Worm (Caenorhabditis elegans) whole organism, mixed stage, embryonic: ENCODE results near the gene scl-12.

Source experiments
- nhr-237 ChIP-seq: fragments of 150-350 bp; optimal IDR thresholded peaks from 2 replicates; lab custom pipeline; 2014; ENCODE audit warnings: missing biosample characterization, missing genetic modification characterization
- nhr-28 ChIP-seq: fragments of 150-350 bp; optimal IDR thresholded peaks from 2 replicates; lab custom pipeline; 2014; ENCODE audit warnings: missing biosample characterization, missing genetic modification characterization
- unc-39 ChIP-seq: fragments of 150-350 bp; optimal IDR thresholded peaks from 2 replicates; lab custom pipeline; 2014; ENCODE audit warnings: missing biosample characterization, missing genetic modification characterization
- unc-62 ChIP-seq: fragments of 150-350 bp; optimal IDR thresholded peaks from 2 replicates; lab custom pipeline; 2014; ENCODE audit warnings: missing biosample characterization, missing genetic modification reagents, missing genetic modification characterization
- ztf-11 ChIP-seq: fragments of 150-350 bp; optimal IDR thresholded peaks from 2 replicates; lab custom pipeline; 2014; ENCODE audit warnings: missing biosample characterization, missing genetic modification characterization

DNA sequence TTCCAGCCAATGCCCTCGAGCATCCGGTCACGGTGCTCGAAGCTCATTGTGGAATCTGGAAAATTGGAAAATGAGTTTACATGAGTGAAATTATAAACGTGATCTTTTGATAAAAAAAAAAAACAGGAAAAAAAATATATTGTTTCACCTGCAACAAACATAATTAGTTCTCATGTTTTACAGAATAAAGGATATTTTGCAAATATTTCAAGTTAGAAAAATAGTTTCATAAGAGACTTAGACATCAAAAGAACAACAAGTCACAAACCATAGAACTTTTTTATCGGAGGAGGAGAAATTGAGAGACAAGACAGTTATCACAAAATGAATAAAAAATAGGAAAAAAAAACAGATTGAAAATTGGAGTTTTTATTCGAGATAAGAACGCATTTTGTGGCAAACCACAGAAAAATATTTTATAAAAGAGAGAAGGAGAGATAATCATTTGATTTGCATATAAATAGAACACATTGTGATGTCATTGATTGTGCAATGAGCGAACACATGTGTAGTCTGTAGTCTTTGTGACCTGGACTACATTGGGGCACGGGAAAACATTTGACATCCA lies 28.1 kb upstream of the scl-12 start, which contains the start of gene R08F11.1:
- TF ChIP-seq unc-62 (GFP tag; lab: Kevin White, UChicago) (no peak), nhr-28 (tag; lab: Kevin White, UChicago) (no peak), nhr-237 (tag; lab: Kevin White, UChicago) (no peak), unc-39 (tag; lab: Kevin White, UChicago) (no peak), ztf-11 (tag; lab: Kevin White, UChicago) (no peak)
